Worm (Caenorhabditis elegans): ENCODE measurements around the gene cpr-4.

cpr-4 gene

ce11 chrV:6632925-6633324 lies 18.5 kb downstream of the cpr-4 start, which contains the start of gene scd-2:
Gene scd-2 (plus strand): TSS chrV:6633225.
- TF ChIP-seq pha-4 (tag; optimal IDR thresholded peaks at IDR 0.05) (no peak), ham-2 (GFP tag; optimal IDR thresholded peaks at IDR 0.05) (no peak), elt-3 (tag; optimal IDR thresholded peaks at IDR 0.05) (no peak), nhr-2 (tag; optimal IDR thresholded peaks at IDR 0.05) (no peak), nhr-28 (tag; optimal IDR thresholded peaks at IDR 0.05) (no peak), flh-1 (GFP tag; optimal IDR thresholded peaks at IDR 0.05) (no peak), zip-8 (tag; optimal IDR thresholded peaks at IDR 0.05) (no peak), sem-2 (GFP tag; optimal IDR thresholded peaks at IDR 0.05) (no peak), lsy-2 (tag; optimal IDR thresholded peaks at IDR 0.05) (no peak), unc-62 (GFP tag; optimal IDR thresholded peaks at IDR 0.05) (no peak), sptf-1 (tag; optimal IDR thresholded peaks at IDR 0.05) (no peak), snpc-4 (tag; optimal IDR thresholded peaks at IDR 0.05) (no peak), ceh-43 (GFP tag; optimal IDR thresholded peaks at IDR 0.05) (no peak), nhr-237 (tag; optimal IDR thresholded peaks at IDR 0.05) (no peak), mep-1 (tag; optimal IDR thresholded peaks at IDR 0.05) (no peak), ces-1 (GFP tag; optimal IDR thresholded peaks at IDR 0.05) (no peak)

- TF ChIP-seq unc-120 (tag; optimal IDR thresholded peaks at IDR 0.05; ENCODE audit: poor library complexity, severe bottlenecking) (no peak), nhr-28 (tag; optimal IDR thresholded peaks at IDR 0.05) (no peak), ztf-11 (tag; optimal IDR thresholded peaks at IDR 0.05) (no peak), snpc-4 (tag; optimal IDR thresholded peaks at IDR 0.05) (no peak), unc-62 (GFP tag; optimal IDR thresholded peaks at IDR 0.05) (no peak), elt-3 (tag; optimal IDR thresholded peaks at IDR 0.05) (no peak), pha-4 (tag; optimal IDR thresholded peaks at IDR 0.05) (no peak), mep-1 (tag; optimal IDR thresholded peaks at IDR 0.05) (no peak), ham-2 (GFP tag; optimal IDR thresholded peaks at IDR 0.05) (no peak), sptf-1 (tag; optimal IDR thresholded peaks at IDR 0.05) (no peak), unc-39 (tag; optimal IDR thresholded peaks at IDR 0.05) (no peak), nhr-76 (tag; optimal IDR thresholded peaks at IDR 0.05) (no peak), cnd-1 (tag; optimal IDR thresholded peaks at IDR 0.05) (no peak), flh-1 (GFP tag; optimal IDR thresholded peaks at IDR 0.05) (no peak), blmp-1 (tag; optimal IDR thresholded peaks at IDR 0.05) (no peak), hlh-1 (tag; optimal IDR thresholded peaks at IDR 0.05) (no peak)
Measured at ce11 chrV:6645810-6646209, 31.3 kb downstream of the cpr-4 start.

ce11 chrV:6649317-6649716 lies 34.8 kb downstream of the cpr-4 start, which contains the start of gene T10H9.1:
Gene T10H9.1 (plus strand): TSS chrV:6649617.
- TF ChIP-seq cnd-1 (tag; optimal IDR thresholded peaks at IDR 0.05) (no peak), ces-1 (GFP tag; optimal IDR thresholded peaks at IDR 0.05) (no peak), blmp-1 (tag; optimal IDR thresholded peaks at IDR 0.05) (no peak), lsy-2 (tag; optimal IDR thresholded peaks at IDR 0.05) (no peak), ztf-11 (tag; optimal IDR thresholded peaks at IDR 0.05) (no peak), elt-3 (tag; optimal IDR thresholded peaks at IDR 0.05) (no peak), bed-3 (GFP tag; optimal IDR thresholded peaks at IDR 0.05) (no peak), ceh-39 (tag; optimal IDR thresholded peaks at IDR 0.05) (no peak), ham-2 (GFP tag; optimal IDR thresholded peaks at IDR 0.05) (no peak), M03D4.4 (tag; optimal IDR thresholded peaks at IDR 0.05) (no peak), mls-2 (tag; optimal IDR thresholded peaks at IDR 0.05) (no peak), unc-39 (tag; optimal IDR thresholded peaks at IDR 0.05) (no peak), nhr-12 (tag; optimal IDR thresholded peaks at IDR 0.05) (no peak), nhr-2 (tag; optimal IDR thresholded peaks at IDR 0.05) (no peak), snpc-4 (tag; optimal IDR thresholded peaks at IDR 0.05) (no peak), nhr-28 (tag; optimal IDR thresholded peaks at IDR 0.05) (no peak), sem-2 (GFP tag; optimal IDR thresholded peaks at IDR 0.05) (no peak), nhr-237 (tag; optimal IDR thresholded peaks at IDR 0.05) (no peak), flh-1 (GFP tag; optimal IDR thresholded peaks at IDR 0.05) (no peak), lin-32 (GFP tag; optimal IDR thresholded peaks at IDR 0.05) (no peak)

DNA sequence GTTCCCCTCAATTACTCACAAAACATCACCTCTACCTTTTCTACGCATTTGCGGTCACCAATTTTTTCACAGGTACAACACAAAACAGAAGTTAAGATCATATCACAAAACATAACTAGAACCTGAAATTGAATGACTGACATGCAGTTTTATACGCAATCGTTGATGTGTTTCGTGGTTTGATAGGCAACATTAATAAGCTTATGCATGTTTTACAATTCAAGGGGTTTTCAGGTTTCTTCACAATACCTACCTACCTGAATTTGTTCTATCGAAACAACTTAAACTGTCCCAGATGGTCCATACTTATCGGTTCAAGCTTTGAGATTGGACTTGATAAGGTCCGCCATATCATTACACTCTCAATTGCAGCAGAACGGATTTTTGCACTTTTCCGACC lies 36.0 kb downstream of the cpr-4 start:
- TF ChIP-seq unc-39 (tag; optimal IDR thresholded peaks at IDR 0.05) (no peak), unc-120 (tag; optimal IDR thresholded peaks at IDR 0.05; ENCODE audit: poor library complexity, severe bottlenecking) (no peak), sem-2 (GFP tag; optimal IDR thresholded peaks at IDR 0.05) (no peak), mep-1 (tag; optimal IDR thresholded peaks at IDR 0.05) (no peak), zip-8 (tag; optimal IDR thresholded peaks at IDR 0.05) (no peak), tbx-8 (GFP tag; optimal IDR thresholded peaks at IDR 0.05) (no peak), cnd-1 (tag; optimal IDR thresholded peaks at IDR 0.05) (no peak), ham-2 (GFP tag; optimal IDR thresholded peaks at IDR 0.05) (no peak), nhr-76 (tag; optimal IDR thresholded peaks at IDR 0.05) (no peak), drap-1 (GFP tag; optimal IDR thresholded peaks at IDR 0.05) (no peak), elt-1 (tag; optimal IDR thresholded peaks at IDR 0.05; ENCODE audit: borderline replicate concordance, insufficient read depth) (no peak), nhr-28 (tag; optimal IDR thresholded peaks at IDR 0.05) (no peak), ces-1 (GFP tag; optimal IDR thresholded peaks at IDR 0.05) (no peak), flh-1 (GFP tag; optimal IDR thresholded peaks at IDR 0.05) (no peak), hlh-1 (tag; optimal IDR thresholded peaks at IDR 0.05) (no peak), M03D4.4 (tag; optimal IDR thresholded peaks at IDR 0.05) (no peak), unc-62 (GFP tag; optimal IDR thresholded peaks at IDR 0.05) (no peak), lin-13 (tag; optimal IDR thresholded peaks at IDR 0.05) (no peak)

Data from whole organism, mixed stage, embryonic.